Fruit fly (Drosophila melanogaster) S2 (cell line): ENCODE measurements around the gene CG9525.

Experiments used
- CG8478 ChIP-seq: fragments of >200 bp; optimal IDR thresholded peaks from 2 replicates; lab custom pipeline; 2018
- CTCF ChIP-seq, 2 experiments: fragments of >200 bp; optimal IDR thresholded peaks; 2 replicates each; lab custom pipeline; 2018

CG9525 gene

dm6 chr2L:8974506-8974905 is 12.4 kb upstream of the CG9525 start:
- no peak for TF ChIP-seq CG8478 (lab: Kevin White, UChicago)

- TF ChIP-seq CTCF (optimal IDR thresholded peaks at IDR 0.05; lab: Kevin White, UChicago) (no peak), CG8478 (lab: Kevin White, UChicago) (no peak)
Observed at dm6 chr2L:8972905-8973304, 10.8 kb upstream of the CG9525 start.

- no peak for TF ChIP-seq CTCF (optimal IDR thresholded peaks at IDR 0.05; lab: Kevin White, UChicago)
- no peak for TF ChIP-seq CG8478 (lab: Kevin White, UChicago)
Observed at dm6 chr2L:8967235-8967634, 5.1 kb upstream of the CG9525 start, which contains the start of gene CG18088. Gene CG18088 (plus strand): TSS chr2L:8967535.

dm6 chr2L:8964657-8965056 is 2.5 kb upstream of the CG9525 start, which contains the start of gene CG32984:
Gene CG32984 (plus strand): TSS chr2L:8964957.
- no peak for TF ChIP-seq CG8478 (lab: Kevin White, UChicago)
- no peak for TF ChIP-seq CTCF (optimal IDR thresholded peaks at IDR 0.05; lab: Kevin White, UChicago)

- no peak for TF ChIP-seq CTCF (optimal IDR thresholded peaks at IDR 0.05; lab: Kevin White, UChicago)
- no peak for TF ChIP-seq CG8478 (lab: Kevin White, UChicago)
Observed at dm6 chr2L:8959001-8959461, 3.1 kb downstream of the CG9525 start, which contains the start of gene CG31886. Gene CG31886 (minus strand): TSS chr2L:8959051.

- TF ChIP-seq CG8478 (lab: Kevin White, UChicago), result no peak
- TF ChIP-seq CTCF (optimal IDR thresholded peaks at IDR 0.05; lab: Kevin White, UChicago), result peak in 1 of 2 experiments; percentile 11
Observed at dm6 chr2L:8958046-8958497, 4.1 kb downstream of the CG9525 start.

- no peak for TF ChIP-seq CTCF (optimal IDR thresholded peaks at IDR 0.05; lab: Kevin White, UChicago)
- TF ChIP-seq CG8478 (lab: Kevin White, UChicago), result no peak
Observed at dm6 chr2L:8957152-8957551, 5.0 kb downstream of the CG9525 start.

- no peak for TF ChIP-seq CTCF (optimal IDR thresholded peaks at IDR 0.05; lab: Kevin White, UChicago)
Observed at dm6 chr2L:8956336-8956726, 5.8 kb downstream of the CG9525 start.

- no peak for TF ChIP-seq CTCF (optimal IDR thresholded peaks at IDR 0.05; lab: Kevin White, UChicago)
- TF ChIP-seq CG8478 (lab: Kevin White, UChicago), result no peak
Observed at dm6 chr2L:8955597-8956335, 6.4 kb downstream of the CG9525 start.

dm6 chr2L:8952194-8953037 is 9.7 kb downstream of the CG9525 start:
- TF ChIP-seq CTCF (optimal IDR thresholded peaks at IDR 0.05; lab: Kevin White, UChicago), result peak; percentile 47 to 55
- TF ChIP-seq CG8478 (lab: Kevin White, UChicago), result no peak

dm6 chr2L:8951184-8951934 is 10.8 kb downstream of the CG9525 start, which contains the start of gene C1GalTA:
Gene C1GalTA (minus strand): TSS chr2L:8951216.
- TF ChIP-seq CG8478 (lab: Kevin White, UChicago) (peak; percentile 1), CTCF (optimal IDR thresholded peaks at IDR 0.05; lab: Kevin White, UChicago) (no peak)

dm6 chr2L:8949919-8950722 is 12.0 kb downstream of the CG9525 start:
- no peak for TF ChIP-seq CTCF (optimal IDR thresholded peaks at IDR 0.05; lab: Kevin White, UChicago)
- TF ChIP-seq CG8478 (lab: Kevin White, UChicago), result no peak

- TF ChIP-seq CTCF (optimal IDR thresholded peaks at IDR 0.05; lab: Kevin White, UChicago) (no peak), CG8478 (lab: Kevin White, UChicago) (no peak)
Observed at dm6 chr2L:8948650-8949049, 13.5 kb downstream of the CG9525 start.
